Worm (Caenorhabditis elegans) whole organism, L4 larva: ENCODE results near the gene F22E5.6.

ENCODE experiments used
- F10B5.3 ChIP-seq: sonication (generic microtip); optimal IDR thresholded peaks from 2 replicates; lab custom pipeline; 2016; ENCODE audit warnings: mild to moderate bottlenecking, missing genetic modification characterization, missing compliant biosample characterization
- F26F4.8 ChIP-seq: fragments of 200-800 bp; sonication (Bioruptor generic); conservative IDR thresholded peaks from 2 replicates; pipeline ENCODE4 v1.3.6; 2022; ENCODE audit warnings: missing genetic modification characterization, missing compliant biosample characterization
- F37D6.2 ChIP-seq: sonication (generic microtip); optimal IDR thresholded peaks from 2 replicates; lab custom pipeline; 2016; ENCODE audit warnings: mild to moderate bottlenecking, missing genetic modification characterization, missing compliant biosample characterization
- F49E8.2 ChIP-seq: sonication (generic microtip); optimal IDR thresholded peaks from 2 replicates; lab custom pipeline; 2016; ENCODE audit warnings: missing compliant biosample characterization, mild to moderate bottlenecking, missing genetic modification characterization, borderline replicate concordance
- Y105C5A.15 ChIP-seq: fragments of 200-800 bp; sonication (Bioruptor generic); IDR thresholded peaks from 2 replicates; pipeline ENCODE4 v1.3.6; 2022; ENCODE audit warnings: missing genetic modification characterization, missing compliant biosample characterization
- ZK337.2 ChIP-seq: fragments of 200-800 bp; sonication (Bioruptor generic); IDR thresholded peaks from 2 replicates; pipeline ENCODE4 v1.3.6; 2022; ENCODE audit warnings: missing genetic modification reagents, missing genetic modification characterization, missing compliant biosample characterization
- aha-1 ChIP-seq: fragments of 150-350 bp; peaks from one replicate; lab custom pipeline; 2014; ENCODE audit warnings: missing biosample characterization, missing genetic modification characterization
- ceh-20 ChIP-seq: fragments of 200-800 bp; sonication (Bioruptor generic); IDR thresholded peaks from 2 replicates; pipeline ENCODE4 v1.3.6; 2022; ENCODE audit warnings: missing genetic modification reagents, missing genetic modification characterization, missing compliant biosample characterization
- ceh-44 ChIP-seq: fragments of 200-800 bp; sonication (Bioruptor generic); IDR thresholded peaks from 2 replicates; pipeline ENCODE4 v1.3.6; 2022; ENCODE audit warnings: missing genetic modification reagents, missing genetic modification characterization, missing compliant biosample characterization
- ceh-62 ChIP-seq: sonication (generic microtip); optimal IDR thresholded peaks from 2 replicates; lab custom pipeline; 2017; ENCODE audit warnings: missing biosample characterization, missing genetic modification characterization
- ces-1 ChIP-seq: fragments of 150-350 bp; sonication (generic microtip); optimal IDR thresholded peaks from 4 replicates; lab custom pipeline; 2014; ENCODE audit warnings: missing biosample characterization, missing genetic modification reagents, missing genetic modification characterization
- daf-12 ChIP-seq: fragments of 150-350 bp; optimal IDR thresholded peaks from 2 replicates; lab custom pipeline; 2014; ENCODE audit warnings: missing biosample characterization, missing genetic modification reagents, missing genetic modification characterization
- dmd-6 ChIP-seq: fragments of 200-800 bp; sonication (Bioruptor generic); IDR thresholded peaks from 2 replicates; pipeline ENCODE4 v1.3.6; 2022; ENCODE audit warnings: missing genetic modification reagents, missing genetic modification characterization, missing compliant biosample characterization
- dmd-9 ChIP-seq: fragments of 200-800 bp; sonication (Bioruptor generic); IDR thresholded peaks from 2 replicates; pipeline ENCODE4 v1.3.6; 2022; ENCODE audit warnings: missing genetic modification reagents, missing genetic modification characterization, missing compliant biosample characterization
- dpl-1 ChIP-seq: fragments of 150-350 bp; optimal IDR thresholded peaks from 2 replicates; lab custom pipeline; 2014; ENCODE audit warnings: missing biosample characterization, missing genetic modification reagents, missing genetic modification characterization
- egl-43 ChIP-seq: fragments of 200-800 bp; sonication (Bioruptor generic); IDR thresholded peaks from 2 replicates; pipeline ENCODE4 v1.3.6; 2022; ENCODE audit warnings: missing genetic modification reagents, missing genetic modification characterization, missing compliant biosample characterization
- fos-1 ChIP-seq: fragments of 150-350 bp; optimal IDR thresholded peaks from 2 replicates; lab custom pipeline; 2014; ENCODE audit warnings: missing biosample characterization, missing genetic modification characterization
- hlh-30 ChIP-seq: sonication (generic microtip); optimal IDR thresholded peaks from 2 replicates; lab custom pipeline; 2017; ENCODE audit warnings: antibody characterized with exemption, mild to moderate bottlenecking, missing genetic modification characterization, missing compliant biosample characterization; ENCODE audit not compliant: insufficient read depth
- lim-7 ChIP-seq: fragments of 200-800 bp; sonication (Bioruptor generic); IDR thresholded peaks from 2 replicates; pipeline ENCODE4 v1.3.6; 2022; ENCODE audit warnings: missing genetic modification characterization, missing compliant biosample characterization
- lin-13 ChIP-seq: fragments of 150-350 bp; optimal IDR thresholded peaks from 2 replicates; lab custom pipeline; 2014; ENCODE audit warnings: missing biosample characterization, missing genetic modification reagents, missing genetic modification characterization
- lin-15B ChIP-seq: fragments of 150-350 bp; sonication (generic microtip); optimal IDR thresholded peaks from 3 replicates; lab custom pipeline; 2014; ENCODE audit warnings: missing biosample characterization, missing genetic modification characterization
- lir-3 ChIP-seq: sonication (generic microtip); optimal IDR thresholded peaks from 2 replicates; lab custom pipeline; 2016; ENCODE audit warnings: mild to moderate bottlenecking, missing genetic modification characterization, missing compliant biosample characterization
- lsy-2 ChIP-seq, 2 experiments: fragments of 150-350 bp in 1 of 2; sonication (generic microtip) in 1 of 2; optimal IDR thresholded peaks; 2 replicates each; lab custom pipeline; 2014 to 2017; ENCODE audit warnings: missing biosample characterization in 2 of 2, missing genetic modification characterization in 2 of 2
- madf-5 ChIP-seq, 2 experiments: fragments of 200-800 bp; sonication (Bioruptor generic); IDR thresholded peaks; 2 replicates each; pipeline ENCODE4 v1.3.6; 2022; ENCODE audit warnings: missing compliant biosample characterization in 2 of 2, missing genetic modification characterization in 2 of 2
- mdl-1 ChIP-seq, 2 experiments: fragments of 150-350 bp in 1 of 2; sonication (generic microtip) in 1 of 2; optimal IDR thresholded peaks; 2 replicates each; lab custom pipeline; 2014 to 2017; ENCODE audit warnings: missing biosample characterization in 2 of 2, missing genetic modification characterization in 2 of 2
- mdt-29 ChIP-seq: fragments of 200-800 bp; sonication (Bioruptor generic); IDR thresholded peaks from 2 replicates; pipeline ENCODE4 v1.3.6; 2022; ENCODE audit warnings: missing genetic modification reagents, missing genetic modification characterization, missing compliant biosample characterization
- mxl-3 ChIP-seq: fragments of 200-800 bp; sonication (Bioruptor generic); optimal IDR thresholded peaks from 2 replicates; lab custom pipeline; 2018; ENCODE audit warnings: mild to moderate bottlenecking, missing genetic modification characterization, missing compliant biosample characterization
- nhr-111 ChIP-seq: fragments of 200-800 bp; sonication (Bioruptor generic); optimal IDR thresholded peaks from 2 replicates; lab custom pipeline; 2018; ENCODE audit warnings: mild to moderate bottlenecking, missing genetic modification characterization, missing compliant biosample characterization
- nhr-237 ChIP-seq: sonication (generic microtip); optimal IDR thresholded peaks from 2 replicates; lab custom pipeline; 2017; ENCODE audit warnings: missing biosample characterization, missing genetic modification characterization
- nhr-25 ChIP-seq: sonication (generic microtip); optimal IDR thresholded peaks from 2 replicates; lab custom pipeline; 2017; ENCODE audit warnings: missing genetic modification characterization, mild to moderate bottlenecking, missing compliant biosample characterization, antibody characterized with exemption, moderate library complexity, borderline replicate concordance; ENCODE audit not compliant: insufficient read depth
- nhr-28 ChIP-seq: fragments of 150-350 bp; optimal IDR thresholded peaks from 2 replicates; lab custom pipeline; 2014; ENCODE audit warnings: missing biosample characterization, missing genetic modification characterization
- nhr-42 ChIP-seq: fragments of 200-800 bp; sonication (Bioruptor generic); IDR thresholded peaks from 2 replicates; pipeline ENCODE4 v1.3.6; 2022; ENCODE audit warnings: missing genetic modification characterization, missing compliant biosample characterization
- nhr-76 ChIP-seq: fragments of 150-350 bp; optimal IDR thresholded peaks from 2 replicates; lab custom pipeline; 2014; ENCODE audit warnings: missing biosample characterization, missing genetic modification characterization
- nhr-77 ChIP-seq: fragments of 150-350 bp; optimal IDR thresholded peaks from 2 replicates; lab custom pipeline; 2014; ENCODE audit warnings: missing biosample characterization, missing genetic modification characterization
- php-3 ChIP-seq: fragments of 200-800 bp; sonication (Bioruptor generic); IDR thresholded peaks from 2 replicates; pipeline ENCODE4 v1.3.6; 2022; ENCODE audit warnings: missing genetic modification reagents, missing genetic modification characterization, missing compliant biosample characterization
- pqm-1 ChIP-seq: sonication (generic microtip); optimal IDR thresholded peaks from 2 replicates; lab custom pipeline; 2017; ENCODE audit warnings: missing biosample characterization, missing genetic modification characterization
- saeg-2 ChIP-seq: fragments of 200-800 bp; sonication (Bioruptor generic); IDR thresholded peaks from 2 replicates; pipeline ENCODE4 v1.3.6; 2022; ENCODE audit warnings: missing genetic modification reagents, missing genetic modification characterization, missing compliant biosample characterization
- set-16 ChIP-seq: fragments of 200-800 bp; sonication (Bioruptor generic); IDR thresholded peaks from 2 replicates; pipeline ENCODE4 v1.3.6; 2022; ENCODE audit warnings: missing genetic modification reagents, missing genetic modification characterization, missing compliant biosample characterization
- skn-1 ChIP-seq: fragments of 150-350 bp; optimal IDR thresholded peaks from 2 replicates; lab custom pipeline; 2014; ENCODE audit warnings: missing biosample characterization, missing genetic modification characterization
- spr-1 ChIP-seq: sonication (generic microtip); optimal IDR thresholded peaks from 2 replicates; lab custom pipeline; 2016; ENCODE audit warnings: mild to moderate bottlenecking, missing genetic modification characterization, missing compliant biosample characterization
- tag-97 ChIP-seq: fragments of 200-800 bp; sonication (Bioruptor generic); IDR thresholded peaks from 2 replicates; pipeline ENCODE4 v1.3.6; 2022; ENCODE audit warnings: missing genetic modification characterization, missing compliant biosample characterization
- unc-130 ChIP-seq: sonication (generic microtip); optimal IDR thresholded peaks from 2 replicates; lab custom pipeline; 2016; ENCODE audit warnings: missing genetic modification reagents, missing genetic modification characterization, missing compliant biosample characterization
- zip-2 ChIP-seq: fragments of 150-350 bp; optimal IDR thresholded peaks from 2 replicates; lab custom pipeline; 2014; ENCODE audit warnings: missing biosample characterization, missing genetic modification characterization
- ztf-11 ChIP-seq: fragments of 150-350 bp; optimal IDR thresholded peaks from 2 replicates; lab custom pipeline; 2014; ENCODE audit warnings: missing biosample characterization, missing genetic modification characterization
- ztf-7 ChIP-seq: fragments of 150-350 bp; optimal IDR thresholded peaks from 2 replicates; lab custom pipeline; 2014; ENCODE audit warnings: missing biosample characterization, missing genetic modification characterization

F22E5.6 gene

ce11 chrII:2627154-2627799 lies 22.4 kb upstream of the F22E5.6 start, which contains the start of gene sri-71:
TSS of gene sri-71 (plus strand) at chrII:2627749.
- TF ChIP-seq dmd-6 (GFP tag; lab: Robert Waterston, UW) (no peak), set-16 (peak; percentile 93), lim-7 (GFP tag; lab: Robert Waterston, UW) (no peak), nhr-42 (GFP tag; lab: Robert Waterston, UW) (no peak), aha-1 (tag; lab: Kevin White, UChicago) (peak; percentile 10), lir-3 (tag; lab: Kevin White, UChicago) (no peak), F37D6.2 (tag; lab: Kevin White, UChicago) (no peak), F10B5.3 (tag; lab: Kevin White, UChicago) (no peak), egl-43 (GFP tag; lab: Robert Waterston, UW) (peak; percentile 65; the same call in 1 of the 2 replicates), nhr-77 (tag; lab: Kevin White, UChicago) (no peak), ceh-44 (GFP tag; lab: Robert Waterston, UW) (no peak), dpl-1 (GFP tag; lab: Kevin White, UChicago) (no peak), mxl-3 (no peak), ceh-62 (tag; lab: Kevin White, UChicago) (no peak)
- TF ChIP-seq, all 104 proteins: peak for 3

DNA sequence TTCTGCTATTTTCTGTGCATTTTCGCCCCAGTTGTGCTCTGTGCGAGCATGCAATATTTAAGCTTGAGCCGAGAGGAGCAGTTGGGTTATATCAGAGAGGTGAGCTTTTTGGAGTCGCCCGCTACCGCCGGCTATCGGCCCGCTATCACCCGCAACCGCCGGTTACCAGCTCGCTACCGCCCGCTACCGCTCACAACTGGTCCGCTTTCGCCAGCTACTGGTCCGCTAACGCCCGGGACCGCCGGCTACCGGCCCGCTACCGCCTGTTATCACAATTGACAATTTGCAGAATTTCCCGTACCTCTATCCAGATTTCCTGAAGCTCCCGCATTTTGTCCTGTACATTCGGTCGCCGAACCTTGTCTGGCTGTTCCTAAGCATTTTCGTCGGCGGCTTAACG lies 21.2 kb upstream of the F22E5.6 start:
- 0 out of 2 replicates have a peak, but pooled peaks have one; percentile 26 for TF ChIP-seq F26F4.8
- TF ChIP-seq set-16 = peak; percentile 91
- TF ChIP-seq nhr-76 (tag; lab: Kevin White, UChicago) = no peak
- TF ChIP-seq ceh-20 = no peak
- TF ChIP-seq egl-43 (GFP tag; lab: Robert Waterston, UW) = peak; percentile 67; the same call in 1 of the 2 replicates
- no peak for TF ChIP-seq nhr-77 (tag; lab: Kevin White, UChicago)

ce11 chrII:2629270-2629669 lies 20.4 kb upstream of the F22E5.6 start, which contains the start of gene sri-37:
TSS of gene sri-37 (plus strand) at chrII:2629570.
- TF ChIP-seq unc-130 (GFP tag; lab: Kevin White, UChicago) (no peak), lin-15B (tag; lab: Kevin White, UChicago) (no peak), zip-2 (tag; lab: Kevin White, UChicago) (no peak), madf-5 (GFP tag; IDR thresholded peaks at IDR 0.05; lab: Robert Waterston, UW) (no peak), ZK337.2 (GFP tag; lab: Robert Waterston, UW) (no peak), nhr-111 (no peak), lsy-2 (tag; optimal IDR thresholded peaks at IDR 0.05; lab: Kevin White, UChicago) (no peak), ces-1 (GFP tag; lab: Kevin White, UChicago) (no peak), lin-13 (GFP tag; lab: Kevin White, UChicago) (no peak), mdt-29 (no peak), dpl-1 (GFP tag; lab: Kevin White, UChicago) (no peak), ztf-11 (no peak), spr-1 (no peak), F10B5.3 (tag; lab: Kevin White, UChicago) (no peak), ztf-7 (tag; lab: Kevin White, UChicago) (no peak), dmd-6 (GFP tag; lab: Robert Waterston, UW) (no peak), nhr-237 (tag; lab: Kevin White, UChicago) (no peak)

ce11 chrII:2631169-2631568 lies 18.5 kb upstream of the F22E5.6 start, which contains the start of gene D2062.1:
TSS of gene D2062.1 (plus strand) at chrII:2631469.
- no peak for TF ChIP-seq daf-12 (tag; lab: Kevin White, UChicago)
- no peak for TF ChIP-seq php-3 (GFP tag; lab: Robert Waterston, UW)
- TF ChIP-seq dmd-6 (GFP tag; lab: Robert Waterston, UW) = no peak
- no peak for TF ChIP-seq tag-97
- no peak for TF ChIP-seq pqm-1
- no peak for TF ChIP-seq Y105C5A.15 (GFP tag; lab: Robert Waterston, UW)
- TF ChIP-seq F10B5.3 (tag; lab: Kevin White, UChicago) = no peak
- TF ChIP-seq skn-1 (tag; lab: Kevin White, UChicago) = no peak
- no peak for TF ChIP-seq saeg-2
- no peak for TF ChIP-seq mdl-1 (tag; optimal IDR thresholded peaks at IDR 0.05; lab: Kevin White, UChicago)
- TF ChIP-seq fos-1 (tag; lab: Kevin White, UChicago) = no peak
- TF ChIP-seq nhr-25 = no peak
- TF ChIP-seq nhr-77 (tag; lab: Kevin White, UChicago) = no peak
- no peak for TF ChIP-seq hlh-30 (tag; lab: Kevin White, UChicago)
- TF ChIP-seq F49E8.2 = no peak
- TF ChIP-seq dmd-9 = no peak
- no peak for TF ChIP-seq ces-1 (GFP tag; lab: Kevin White, UChicago)
- TF ChIP-seq nhr-28 (tag; lab: Kevin White, UChicago) = no peak
- TF ChIP-seq nhr-111 = no peak
